Fruit fly (Drosophila melanogaster) whole organism, embryonic: ENCODE data around the gene CG14442.

Experiments
- Antp ChIP-seq: fragments of 200-800 bp; sonication (Bioruptor generic); optimal IDR thresholded peaks from 3 replicates; lab custom pipeline; 2016; ENCODE audit warnings: missing biosample characterization, missing genetic modification characterization
- BtbVII ChIP-seq: fragments of 200-800 bp; sonication (Bioruptor generic); optimal IDR thresholded peaks from 3 replicates; lab custom pipeline; 2017; ENCODE audit warnings: missing biosample characterization, mild to moderate bottlenecking, missing genetic modification characterization
- CG11398 ChIP-seq: fragments of 200-800 bp; sonication (Bioruptor generic); optimal IDR thresholded peaks from 2 replicates; lab custom pipeline; 2016; ENCODE audit warnings: missing biosample characterization, missing genetic modification characterization
- CG11696 ChIP-seq: fragments of 200-800 bp; sonication (Bioruptor generic); IDR thresholded peaks from 2 replicates; pipeline ENCODE4 v1.3.6; 2022; ENCODE audit warnings: missing biosample characterization, missing genetic modification characterization
- CG12236 ChIP-seq: fragments of 200-800 bp; sonication (Bioruptor generic); optimal IDR thresholded peaks from 2 replicates; lab custom pipeline; 2016; ENCODE audit warnings: missing biosample characterization, missing genetic modification characterization
- CG12942 ChIP-seq: fragments of 200-800 bp; sonication (Bioruptor generic); optimal IDR thresholded peaks from 3 replicates; lab custom pipeline; 2016; ENCODE audit warnings: missing biosample characterization, missing genetic modification characterization
- CG14050 ChIP-seq: fragments of 200-800 bp; sonication (Bioruptor generic); IDR thresholded peaks from 3 replicates; pipeline ENCODE4 v1.3.6; 2022; ENCODE audit warnings: missing biosample characterization, missing genetic modification characterization
- CG14667 ChIP-seq: fragments of 200-800 bp; sonication (Bioruptor generic); IDR thresholded peaks from 2 replicates; pipeline ENCODE4 v1.3.6; 2022; ENCODE audit warnings: missing biosample characterization, missing genetic modification characterization
- CG14860 ChIP-seq: fragments of 200-800 bp; sonication (Bioruptor generic); IDR thresholded peaks from 3 replicates; pipeline ENCODE4 v1.3.6; 2022; ENCODE audit warnings: missing biosample characterization, missing genetic modification characterization; ENCODE audit not compliant: partially characterized antibody
- CG18619 ChIP-seq: fragments of 200-800 bp; sonication (Bioruptor generic); optimal IDR thresholded peaks from 3 replicates; lab custom pipeline; 2017; ENCODE audit warnings: missing biosample characterization, mild to moderate bottlenecking, missing genetic modification characterization
- CG2199 ChIP-seq: fragments of 200-800 bp; sonication (Bioruptor generic); IDR thresholded peaks from 3 replicates; pipeline ENCODE4 v1.3.6; 2022; ENCODE audit warnings: missing biosample characterization, missing genetic modification characterization
- CG31441 ChIP-seq: fragments of 200-800 bp; sonication (Bioruptor generic); IDR thresholded peaks from 2 replicates; pipeline ENCODE4 v1.3.6; 2022; ENCODE audit warnings: missing biosample characterization, missing genetic modification characterization
- CG4707 ChIP-seq: fragments of 200-800 bp; sonication (Bioruptor generic); optimal IDR thresholded peaks from 2 replicates; lab custom pipeline; 2018; ENCODE audit warnings: missing biosample characterization, mild to moderate bottlenecking, missing genetic modification characterization, moderate library complexity
- CG4730 ChIP-seq: fragments of 200-800 bp; sonication (Bioruptor generic); IDR thresholded peaks from 2 replicates; pipeline ENCODE4 v1.3.6; 2022; ENCODE audit warnings: missing biosample characterization, missing genetic modification characterization
- CG4854 ChIP-seq: fragments of 200-800 bp; sonication (Bioruptor generic); optimal IDR thresholded peaks from 2 replicates; lab custom pipeline; 2016; ENCODE audit warnings: missing biosample characterization, missing genetic modification characterization, inconsistent platforms
- CG6689 ChIP-seq: fragments of 200-800 bp; sonication (Bioruptor generic); IDR thresholded peaks from 2 replicates; pipeline ENCODE4 v1.3.6; 2022; ENCODE audit warnings: missing biosample characterization, missing genetic modification characterization
- CG7928 ChIP-seq: fragments of 200-800 bp; sonication (Bioruptor generic); optimal IDR thresholded peaks from 2 replicates; lab custom pipeline; 2017; ENCODE audit warnings: missing biosample characterization, mild to moderate bottlenecking, missing genetic modification characterization
- CG7963 ChIP-seq: fragments of 200-800 bp; sonication (Bioruptor generic); IDR thresholded peaks from 3 replicates; pipeline ENCODE4 v1.3.6; 2022; ENCODE audit warnings: missing biosample characterization, missing genetic modification characterization; ENCODE audit not compliant: partially characterized antibody
- CTCF ChIP-seq: fragments of 200-800 bp; sonication (Bioruptor generic); optimal IDR thresholded peaks from 2 replicates; lab custom pipeline; 2017; ENCODE audit warnings: missing biosample characterization, mild to moderate bottlenecking, missing genetic modification characterization, moderate library complexity
- CrebB ChIP-seq: fragments of 200-800 bp; sonication (Bioruptor generic); optimal IDR thresholded peaks from 3 replicates; lab custom pipeline; 2018; ENCODE audit warnings: missing biosample characterization, mild to moderate bottlenecking, missing genetic modification characterization
- E2f2 ChIP-seq: fragments of 200-800 bp; sonication (Bioruptor generic); IDR thresholded peaks from 2 replicates; pipeline ENCODE4 v1.3.6; 2022; ENCODE audit warnings: missing biosample characterization, missing genetic modification characterization
- Elba2 ChIP-seq: fragments of 200-800 bp; sonication (Bioruptor generic); optimal IDR thresholded peaks from 3 replicates; lab custom pipeline; 2016; ENCODE audit warnings: missing biosample characterization, missing genetic modification characterization
- Gug ChIP-seq: fragments of 200-800 bp; sonication (Bioruptor generic); IDR thresholded peaks from 4 replicates; pipeline ENCODE4 v1.3.6; 2022; ENCODE audit warnings: missing biosample characterization, missing genetic modification characterization
- HHEX ChIP-seq: fragments of 200-800 bp; sonication (Bioruptor generic); optimal IDR thresholded peaks from 3 replicates; lab custom pipeline; 2017; ENCODE audit warnings: missing biosample characterization, mild to moderate bottlenecking, missing genetic modification characterization, missing genetic modification reagents
- Nf-YB ChIP-seq: fragments of 200-800 bp; sonication (Bioruptor generic); optimal IDR thresholded peaks from 3 replicates; lab custom pipeline; 2019; ENCODE audit warnings: missing biosample characterization, mild to moderate bottlenecking, missing genetic modification characterization, moderate library complexity
- Opbp ChIP-seq: fragments of 200-800 bp; sonication (Bioruptor generic); IDR thresholded peaks from 3 replicates; pipeline ENCODE4 v1.3.6; 2022; ENCODE audit warnings: missing biosample characterization, missing genetic modification characterization; ENCODE audit not compliant: partially characterized antibody
- Poxn ChIP-seq: fragments of 200-800 bp; sonication (Bioruptor generic); IDR thresholded peaks from 2 replicates; pipeline ENCODE4 v1.3.6; 2022; ENCODE audit warnings: missing biosample characterization, missing genetic modification characterization
- Sox100B ChIP-seq: fragments of 200-800 bp; sonication (Bioruptor generic); optimal IDR thresholded peaks from 3 replicates; lab custom pipeline; 2018; ENCODE audit warnings: missing biosample characterization, mild to moderate bottlenecking, missing genetic modification characterization
- Sox102F ChIP-seq: fragments of 200-800 bp; sonication (Bioruptor generic); optimal IDR thresholded peaks from 2 replicates; lab custom pipeline; 2018; ENCODE audit warnings: missing biosample characterization, mild to moderate bottlenecking, missing genetic modification characterization, moderate library complexity
- Spps ChIP-seq: fragments of 200-800 bp; sonication (Bioruptor generic); optimal IDR thresholded peaks from 2 replicates; lab custom pipeline; 2018; ENCODE audit warnings: missing biosample characterization, mild to moderate bottlenecking, missing genetic modification characterization
- bab2 ChIP-seq: fragments of 200-800 bp; sonication (Bioruptor generic); optimal IDR thresholded peaks from 2 replicates; lab custom pipeline; 2016; ENCODE audit warnings: missing biosample characterization, missing genetic modification characterization
- crol ChIP-seq: fragments of 200-800 bp; sonication (Bioruptor generic); IDR thresholded peaks from 2 replicates; pipeline ENCODE4 v1.3.6; 2022; ENCODE audit warnings: missing biosample characterization, missing genetic modification characterization
- dpn ChIP-seq, 2 experiments: fragments of 200-800 bp; sonication (Bioruptor generic); optimal IDR thresholded peaks; 3 replicates each; lab custom pipeline; 2016; ENCODE audit warnings: missing biosample characterization in 2 of 2, missing genetic modification characterization in 2 of 2
- eyg ChIP-seq: fragments of 200-800 bp; sonication (Bioruptor generic); optimal IDR thresholded peaks from 3 replicates; lab custom pipeline; 2016; ENCODE audit warnings: missing biosample characterization, missing genetic modification characterization
- gce ChIP-seq: fragments of 200-800 bp; sonication (Bioruptor generic); IDR thresholded peaks from 3 replicates; pipeline ENCODE4 v1.3.6; 2022; ENCODE audit warnings: missing biosample characterization, missing genetic modification characterization
- gem ChIP-seq: fragments of 200-800 bp; sonication (Bioruptor generic); optimal IDR thresholded peaks from 2 replicates; lab custom pipeline; 2019; ENCODE audit warnings: missing biosample characterization, mild to moderate bottlenecking, missing genetic modification characterization, moderate library complexity
- hth ChIP-seq: fragments of >200 bp; optimal IDR thresholded peaks from 2 replicates; lab custom pipeline; 2017; ENCODE audit warnings: inconsistent platforms
- knrl ChIP-seq: fragments of 200-800 bp; sonication (Bioruptor generic); IDR thresholded peaks from 3 replicates; pipeline ENCODE4 v1.3.6; 2022; ENCODE audit warnings: missing biosample characterization, missing genetic modification characterization; ENCODE audit not compliant: partially characterized antibody
- lbe ChIP-seq: fragments of 200-800 bp; sonication (Bioruptor generic); optimal IDR thresholded peaks from 2 replicates; lab custom pipeline; 2016; ENCODE audit warnings: missing biosample characterization, mild to moderate bottlenecking, missing genetic modification characterization
- lov ChIP-seq, 2 experiments: fragments of 200-800 bp in 1 of 2; fragments of >200 bp in 1 of 2; sonication (Bioruptor generic) in 1 of 2; IDR thresholded peaks in 1 of 2; optimal IDR thresholded peaks in 1 of 2; 2 replicates in 1 of 2; 3 replicates in 1 of 2; pipeline versions ENCODE4 v1.3.6 to Lab custom; 2017 to 2022; ENCODE audit warnings: missing biosample characterization in 1 of 2, missing genetic modification characterization in 1 of 2
- mirr ChIP-seq: fragments of 200-800 bp; sonication (Bioruptor generic); optimal IDR thresholded peaks from 3 replicates; lab custom pipeline; 2018; ENCODE audit warnings: missing biosample characterization, mild to moderate bottlenecking, missing genetic modification characterization
- pho ChIP-seq: fragments of 200-800 bp; sonication (Bioruptor generic); optimal IDR thresholded peaks from 2 replicates; lab custom pipeline; 2016; ENCODE audit warnings: missing biosample characterization, missing genetic modification characterization
- pzg ChIP-seq: fragments of 200-800 bp; sonication (Bioruptor generic); optimal IDR thresholded peaks from 3 replicates; lab custom pipeline; 2018; ENCODE audit warnings: missing biosample characterization, mild to moderate bottlenecking, missing genetic modification characterization, moderate library complexity
- schlank ChIP-seq: fragments of 200-800 bp; sonication (Bioruptor generic); optimal IDR thresholded peaks from 2 replicates; lab custom pipeline; 2018; ENCODE audit warnings: missing biosample characterization, mild to moderate bottlenecking, missing genetic modification characterization
- shn ChIP-seq: fragments of 200-800 bp; sonication (Bioruptor generic); optimal IDR thresholded peaks from 3 replicates; lab custom pipeline; 2016; ENCODE audit warnings: missing biosample characterization, missing genetic modification characterization
- sqz ChIP-seq: fragments of 200-800 bp; sonication (Bioruptor generic); optimal IDR thresholded peaks from 3 replicates; lab custom pipeline; 2018; ENCODE audit warnings: missing biosample characterization, mild to moderate bottlenecking, missing genetic modification characterization
- trem ChIP-seq: fragments of 200-800 bp; optimal IDR thresholded peaks from 3 replicates; lab custom pipeline; 2019; ENCODE audit warnings: missing biosample characterization, mild to moderate bottlenecking, missing genetic modification characterization, moderate library complexity
- twi ChIP-seq: fragments of 200-800 bp; optimal IDR thresholded peaks from 2 replicates; lab custom pipeline; 2019; ENCODE audit warnings: missing biosample characterization, mild to moderate bottlenecking, missing genetic modification characterization, moderate library complexity
- unpg ChIP-seq: fragments of 200-800 bp; sonication (Bioruptor generic); optimal IDR thresholded peaks from 3 replicates; lab custom pipeline; 2018; ENCODE audit warnings: missing biosample characterization, mild to moderate bottlenecking, missing genetic modification characterization, moderate library complexity
- zf30C ChIP-seq: fragments of 200-800 bp; sonication (Bioruptor generic); optimal IDR thresholded peaks from 3 replicates; lab custom pipeline; 2018; ENCODE audit warnings: missing biosample characterization, mild to moderate bottlenecking, missing genetic modification characterization

Gene CG14442

dm6 chrX:6699255-6699885 lies 4.6 kb upstream of the CG14442 start, which contains the start of gene CG14441 (continued):
- TF ChIP-seq CrebB (tag; lab: Kevin White, UChicago) (peak; percentile 26), pho (GFP tag; lab: Kevin White, UChicago) (peak; percentile 10), gem (tag; lab: Kevin White, UChicago) (peak; percentile 44), CTCF (GFP tag; lab: Kevin White, UChicago) (no peak), Gug (GFP tag; lab: Robert Waterston, UW) (0 out of 4 replicates have a peak, but pooled peaks have one; percentile 3), CG6689 (GFP tag; lab: Robert Waterston, UW) (no peak), pzg (GFP tag; lab: Kevin White, UChicago) (peak; percentile 10), bab2 (GFP tag; lab: Kevin White, UChicago) (peak; percentile 17), lbe (GFP tag; lab: Kevin White, UChicago) (peak; percentile 43), shn (GFP tag; lab: Kevin White, UChicago) (peak; percentile 18), Sox102F (no peak), BtbVII (GFP tag; lab: Kevin White, UChicago) (peak; percentile 80), CG2199 (GFP tag; lab: Robert Waterston, UW) (0 out of 3 replicates have a peak, but pooled peaks have one; percentile 20), Antp (GFP tag; lab: Kevin White, UChicago) (peak; percentile 5), E2f2 (GFP tag; lab: Robert Waterston, UW) (peak; percentile 30; the same call in 1 of the 2 replicates), dpn (GFP tag; optimal IDR thresholded peaks at IDR 0.05; lab: Kevin White, UChicago) (peak; percentile 5 to 21), CG18619 (GFP tag; lab: Kevin White, UChicago) (peak; percentile 47), gce (no peak), CG7928 (GFP tag; lab: Kevin White, UChicago) (no peak), HHEX (peak; percentile 56), CG4730 (GFP tag; lab: Robert Waterston, UW) (no peak), unpg (GFP tag; lab: Kevin White, UChicago) (peak; percentile 32), lov (optimal IDR thresholded peaks at IDR 0.05; lab: Kevin White, UChicago) (no peak), lov (GFP tag; IDR thresholded peaks at IDR 0.05; lab: Robert Waterston, UW) (no peak), twi (tag; lab: Kevin White, UChicago) (peak; percentile 37), CG14050 (GFP tag; lab: Robert Waterston, UW) (no peak), Poxn (GFP tag; lab: Robert Waterston, UW) (no peak), CG14860 (GFP tag; lab: Robert Waterston, UW) (peak; percentile 97), hth (lab: Kevin White, UChicago) (no peak), CG11696 (GFP tag; lab: Robert Waterston, UW) (no peak), CG12942 (GFP tag; lab: Kevin White, UChicago) (no peak), eyg (GFP tag; lab: Kevin White, UChicago) (no peak), sqz (GFP tag; lab: Kevin White, UChicago) (peak; percentile 30), Elba2 (GFP tag; lab: Kevin White, UChicago) (no peak), crol (GFP tag; lab: Robert Waterston, UW) (peak; percentile 78), Opbp (GFP tag; lab: Robert Waterston, UW) (peak; percentile 93), mirr (GFP tag; lab: Kevin White, UChicago) (peak; percentile 52), Sox100B (GFP tag; lab: Kevin White, UChicago) (peak; percentile 56), zf30C (GFP tag; lab: Kevin White, UChicago) (no peak), schlank (peak; percentile 21), CG11398 (peak; percentile 56), knrl (GFP tag; lab: Robert Waterston, UW) (peak; percentile 95), trem (tag; lab: Kevin White, UChicago) (no peak), CG4854 (GFP tag; lab: Kevin White, UChicago) (no peak), CG12236 (GFP tag; lab: Kevin White, UChicago) (no peak), CG4707 (GFP tag; lab: Kevin White, UChicago) (peak; percentile 41), CG31441 (GFP tag; lab: Robert Waterston, UW) (peak; percentile 47; the same call in 1 of the 2 replicates), Nf-YB (GFP tag; lab: Kevin White, UChicago) (peak; percentile 32), CG14667 (GFP tag; lab: Robert Waterston, UW) (no peak), Spps (tag; lab: Kevin White, UChicago) (peak; percentile 22), CG7963 (GFP tag; lab: Robert Waterston, UW) (peak; percentile 92)
